Worm (Caenorhabditis elegans): ENCODE data around the gene srsx-35.

ce11 chrV:20689481-20690039 is 8.3 kb downstream of the srsx-35 start, which contains the start of gene F53F8.3:
- no peak for TF ChIP-seq pha-4 (tag; optimal IDR thresholded peaks at IDR 0.05)
- no peak for TF ChIP-seq mdl-1 (tag; optimal IDR thresholded peaks at IDR 0.05)

Data from whole organism, L3 larva.